Fruit fly (Drosophila melanogaster) whole organism, embryonic: ENCODE data around the gene Lrpprc2.
A peak's percentile ranks its signal among the peaks of the same experiment; 100 is the strongest.

ENCODE experiments used
- ATbp ChIP-seq: fragments of 200-800 bp; sonication (Bioruptor generic); optimal IDR thresholded peaks from 2 replicates; lab custom pipeline; 2017; ENCODE audit warnings: missing biosample characterization, mild to moderate bottlenecking, missing genetic modification characterization, missing genetic modification reagents
- CG10274 ChIP-seq: fragments of 200-800 bp; sonication (Bioruptor generic); optimal IDR thresholded peaks from 3 replicates; lab custom pipeline; 2017; ENCODE audit warnings: missing biosample characterization, mild to moderate bottlenecking, missing genetic modification characterization
- CG13296 ChIP-seq: fragments of 200-800 bp; sonication (Bioruptor generic); optimal IDR thresholded peaks from 3 replicates; lab custom pipeline; 2018; ENCODE audit warnings: missing biosample characterization, mild to moderate bottlenecking, missing genetic modification characterization
- CG13624 ChIP-seq: fragments of 200-800 bp; sonication (Bioruptor generic); optimal IDR thresholded peaks from 2 replicates; lab custom pipeline; 2016; ENCODE audit warnings: missing biosample characterization, missing genetic modification characterization
- CG15011 ChIP-seq: fragments of 200-800 bp; sonication (Bioruptor generic); optimal IDR thresholded peaks from 3 replicates; lab custom pipeline; 2018; ENCODE audit warnings: missing biosample characterization, mild to moderate bottlenecking, missing genetic modification characterization
- CG15514 ChIP-seq: fragments of 200-800 bp; sonication (Bioruptor generic); optimal IDR thresholded peaks from 3 replicates; lab custom pipeline; 2017; ENCODE audit warnings: missing biosample characterization, missing genetic modification characterization, mild to moderate bottlenecking, moderate library complexity, missing genetic modification reagents
- CG15601 ChIP-seq: fragments of 200-800 bp; sonication (Bioruptor generic); optimal IDR thresholded peaks from 3 replicates; lab custom pipeline; 2019; ENCODE audit warnings: missing biosample characterization, mild to moderate bottlenecking, missing genetic modification characterization, moderate library complexity
- CG1602 ChIP-seq: fragments of 200-800 bp; sonication (Bioruptor generic); optimal IDR thresholded peaks from 3 replicates; lab custom pipeline; 2016; ENCODE audit warnings: missing biosample characterization, missing genetic modification characterization
- CG17186 ChIP-seq: fragments of 200-800 bp; sonication (Bioruptor generic); optimal IDR thresholded peaks from 3 replicates; lab custom pipeline; 2017; ENCODE audit warnings: missing biosample characterization, missing genetic modification reagents, missing genetic modification characterization
- CG17829 ChIP-seq: fragments of 200-800 bp; optimal IDR thresholded peaks from 2 replicates; lab custom pipeline; 2019; ENCODE audit warnings: missing biosample characterization, mild to moderate bottlenecking, missing genetic modification characterization, moderate library complexity
- CG2120 ChIP-seq: fragments of 200-800 bp; sonication (Bioruptor generic); optimal IDR thresholded peaks from 3 replicates; lab custom pipeline; 2016; ENCODE audit warnings: missing biosample characterization, missing genetic modification characterization
- CG4404 ChIP-seq: fragments of 200-800 bp; sonication (Bioruptor generic); IDR thresholded peaks from 2 replicates; pipeline ENCODE4 v1.3.6; 2022; ENCODE audit warnings: missing biosample characterization, missing genetic modification characterization
- CG4854 ChIP-seq: fragments of 200-800 bp; sonication (Bioruptor generic); optimal IDR thresholded peaks from 2 replicates; lab custom pipeline; 2016; ENCODE audit warnings: missing biosample characterization, missing genetic modification characterization, inconsistent platforms
- CG6654 ChIP-seq: fragments of 200-800 bp; sonication (Bioruptor generic); optimal IDR thresholded peaks from 2 replicates; lab custom pipeline; 2017; ENCODE audit warnings: missing biosample characterization, mild to moderate bottlenecking, missing genetic modification characterization
- CG7745 ChIP-seq: fragments of 200-800 bp; sonication (Bioruptor generic); optimal IDR thresholded peaks from 2 replicates; lab custom pipeline; 2018; ENCODE audit warnings: missing biosample characterization, mild to moderate bottlenecking, missing genetic modification characterization, moderate library complexity
- CG8281 ChIP-seq: fragments of 200-800 bp; sonication (Bioruptor generic); optimal IDR thresholded peaks from 2 replicates; lab custom pipeline; 2018; ENCODE audit warnings: missing biosample characterization, mild to moderate bottlenecking, missing genetic modification characterization, moderate library complexity
- CG8924 ChIP-seq: fragments of 200-800 bp; optimal IDR thresholded peaks from 3 replicates; lab custom pipeline; 2019; ENCODE audit warnings: missing biosample characterization, mild to moderate bottlenecking, missing genetic modification characterization, moderate library complexity
- CG9817 ChIP-seq: fragments of 200-800 bp; sonication (Bioruptor generic); optimal IDR thresholded peaks from 2 replicates; lab custom pipeline; 2018; ENCODE audit warnings: missing biosample characterization, mild to moderate bottlenecking, missing genetic modification characterization, moderate library complexity
- Doc2 ChIP-seq: fragments of 200-800 bp; sonication (Bioruptor generic); IDR thresholded peaks from 2 replicates; pipeline ENCODE4 v1.3.6; 2022; ENCODE audit warnings: missing biosample characterization, missing genetic modification characterization
- Elba2 ChIP-seq: fragments of 200-800 bp; sonication (Bioruptor generic); optimal IDR thresholded peaks from 3 replicates; lab custom pipeline; 2016; ENCODE audit warnings: missing biosample characterization, missing genetic modification characterization
- GATAe ChIP-seq: fragments of 200-800 bp; sonication (Bioruptor generic); conservative IDR thresholded peaks from 2 replicates; pipeline ENCODE4 v1.3.6; 2022; ENCODE audit warnings: missing biosample characterization, missing genetic modification characterization
- Gsc ChIP-seq: fragments of 200-800 bp; sonication (Bioruptor generic); IDR thresholded peaks from 2 replicates; pipeline ENCODE4 v1.3.6; 2022; ENCODE audit warnings: missing biosample characterization, missing genetic modification characterization
- Hey ChIP-seq: fragments of 200-800 bp; sonication (Bioruptor generic); optimal IDR thresholded peaks from 3 replicates; lab custom pipeline; 2018; ENCODE audit warnings: missing biosample characterization, mild to moderate bottlenecking, missing genetic modification characterization
- Hr3 ChIP-seq: fragments of 200-800 bp; sonication (Bioruptor generic); optimal IDR thresholded peaks from 3 replicates; lab custom pipeline; 2016; ENCODE audit warnings: missing biosample characterization, missing genetic modification characterization
- Ssrp ChIP-seq: fragments of 200-800 bp; sonication (Bioruptor generic); optimal IDR thresholded peaks from 2 replicates; lab custom pipeline; 2018; ENCODE audit warnings: missing biosample characterization, mild to moderate bottlenecking, missing genetic modification characterization, moderate library complexity
- Usf ChIP-seq: fragments of 200-800 bp; sonication (Bioruptor generic); optimal IDR thresholded peaks from 2 replicates; lab custom pipeline; 2017; ENCODE audit warnings: missing genotype, missing biosample characterization, missing genetic modification characterization
- ap ChIP-seq: fragments of 200-800 bp; sonication (Bioruptor generic); IDR thresholded peaks from 2 replicates; pipeline ENCODE4 v1.3.6; 2022; ENCODE audit warnings: missing biosample characterization, missing genetic modification characterization
- corto ChIP-seq: fragments of 200-800 bp; sonication (Bioruptor generic); optimal IDR thresholded peaks from 2 replicates; lab custom pipeline; 2016; ENCODE audit warnings: missing biosample characterization, mild to moderate bottlenecking, missing genetic modification characterization, moderate library complexity
- cwo ChIP-seq: fragments of 200-800 bp; sonication (Bioruptor generic); optimal IDR thresholded peaks from 3 replicates; lab custom pipeline; 2017; ENCODE audit warnings: missing biosample characterization, missing genetic modification characterization, mild to moderate bottlenecking, moderate library complexity, missing genetic modification reagents
- dpn ChIP-seq, 2 experiments: fragments of 200-800 bp; sonication (Bioruptor generic); optimal IDR thresholded peaks; 3 replicates each; lab custom pipeline; 2016; ENCODE audit warnings: missing biosample characterization in 2 of 2, missing genetic modification characterization in 2 of 2
- eve ChIP-seq, 2 experiments: fragments of >200 bp; optimal IDR thresholded peaks; 2 replicates each; lab custom pipeline; 2017; ENCODE audit warnings: missing biosample characterization in 2 of 2, missing genetic modification characterization in 2 of 2
- ewg ChIP-seq: fragments of 200-800 bp; sonication (Bioruptor generic); optimal IDR thresholded peaks from 3 replicates; lab custom pipeline; 2017; ENCODE audit warnings: mild to moderate bottlenecking, missing biosample characterization, missing genetic modification reagents, missing genetic modification characterization
- exex ChIP-seq: fragments of 200-800 bp; sonication (Bioruptor generic); optimal IDR thresholded peaks from 4 replicates; lab custom pipeline; 2018; ENCODE audit warnings: missing biosample characterization, mild to moderate bottlenecking, missing genetic modification characterization, moderate library complexity
- fd96Cb ChIP-seq: fragments of 200-800 bp; sonication (Bioruptor generic); optimal IDR thresholded peaks from 2 replicates; lab custom pipeline; 2018; ENCODE audit warnings: missing biosample characterization, mild to moderate bottlenecking, missing genetic modification characterization, moderate library complexity
- fru ChIP-seq: fragments of >200 bp; optimal IDR thresholded peaks from 2 replicates; lab custom pipeline; 2017
- gcm ChIP-seq: fragments of 200-800 bp; sonication (Bioruptor generic); optimal IDR thresholded peaks from 2 replicates; lab custom pipeline; 2019; ENCODE audit warnings: missing biosample characterization, mild to moderate bottlenecking, missing genetic modification characterization, moderate library complexity
- gfzf ChIP-seq: fragments of 200-800 bp; sonication (Bioruptor generic); optimal IDR thresholded peaks from 2 replicates; lab custom pipeline; 2016; ENCODE audit warnings: missing biosample characterization, mild to moderate bottlenecking, missing genetic modification characterization, moderate library complexity
- gt ChIP-seq: fragments of 200-800 bp; sonication (Bioruptor generic); IDR thresholded peaks from 2 replicates; pipeline ENCODE4 v1.3.6; 2022; ENCODE audit warnings: missing biosample characterization, missing genetic modification characterization
- hbn ChIP-seq: fragments of 200-800 bp; sonication (Bioruptor generic); IDR thresholded peaks from 2 replicates; pipeline ENCODE4 v1.3.6; 2022; ENCODE audit warnings: missing biosample characterization, missing genetic modification characterization; ENCODE audit not compliant: partially characterized antibody
- kah ChIP-seq: fragments of 200-800 bp; sonication (Bioruptor generic); optimal IDR thresholded peaks from 2 replicates; lab custom pipeline; 2018; ENCODE audit warnings: missing biosample characterization, mild to moderate bottlenecking, missing genetic modification characterization
- kni ChIP-seq: fragments of 200-800 bp; sonication (Bioruptor generic); optimal IDR thresholded peaks from 3 replicates; lab custom pipeline; 2017; ENCODE audit warnings: mild to moderate bottlenecking, missing biosample characterization, missing genetic modification reagents, missing genetic modification characterization
- mld ChIP-seq: fragments of 200-800 bp; sonication (Bioruptor generic); IDR thresholded peaks from 3 replicates; pipeline ENCODE4 v1.3.6; 2022; ENCODE audit warnings: missing biosample characterization, missing genetic modification characterization; ENCODE audit not compliant: partially characterized antibody
- nerfin-2 ChIP-seq: fragments of 200-800 bp; sonication (Bioruptor generic); IDR thresholded peaks from 2 replicates; pipeline ENCODE4 v1.3.6; 2022; ENCODE audit warnings: missing biosample characterization, missing genetic modification characterization; ENCODE audit not compliant: partially characterized antibody
- schlank ChIP-seq: fragments of 200-800 bp; sonication (Bioruptor generic); optimal IDR thresholded peaks from 2 replicates; lab custom pipeline; 2018; ENCODE audit warnings: missing biosample characterization, mild to moderate bottlenecking, missing genetic modification characterization
- shn ChIP-seq: fragments of 200-800 bp; sonication (Bioruptor generic); optimal IDR thresholded peaks from 3 replicates; lab custom pipeline; 2016; ENCODE audit warnings: missing biosample characterization, missing genetic modification characterization
- sob ChIP-seq: fragments of 200-800 bp; sonication (Bioruptor generic); IDR thresholded peaks from 2 replicates; pipeline ENCODE4 v1.3.6; 2022; ENCODE audit warnings: missing biosample characterization, missing genetic modification characterization
- trh ChIP-seq: fragments of 200-800 bp; sonication (Bioruptor generic); optimal IDR thresholded peaks from 2 replicates; lab custom pipeline; 2016; ENCODE audit warnings: missing biosample characterization, missing genetic modification characterization
- tup ChIP-seq: fragments of 200-800 bp; sonication (Bioruptor generic); optimal IDR thresholded peaks from 2 replicates; lab custom pipeline; 2016; ENCODE audit warnings: missing biosample characterization, mild to moderate bottlenecking, missing genetic modification characterization, moderate library complexity
- unc-4 ChIP-seq: fragments of 200-800 bp; sonication (Bioruptor generic); IDR thresholded peaks from 2 replicates; pipeline ENCODE4 v1.3.6; 2022; ENCODE audit warnings: missing biosample characterization, missing genetic modification characterization; ENCODE audit not compliant: partially characterized antibody
- yki ChIP-seq: fragments of >200 bp; optimal IDR thresholded peaks from 3 replicates; lab custom pipeline; 2018

Lrpprc2 gene

DNA sequence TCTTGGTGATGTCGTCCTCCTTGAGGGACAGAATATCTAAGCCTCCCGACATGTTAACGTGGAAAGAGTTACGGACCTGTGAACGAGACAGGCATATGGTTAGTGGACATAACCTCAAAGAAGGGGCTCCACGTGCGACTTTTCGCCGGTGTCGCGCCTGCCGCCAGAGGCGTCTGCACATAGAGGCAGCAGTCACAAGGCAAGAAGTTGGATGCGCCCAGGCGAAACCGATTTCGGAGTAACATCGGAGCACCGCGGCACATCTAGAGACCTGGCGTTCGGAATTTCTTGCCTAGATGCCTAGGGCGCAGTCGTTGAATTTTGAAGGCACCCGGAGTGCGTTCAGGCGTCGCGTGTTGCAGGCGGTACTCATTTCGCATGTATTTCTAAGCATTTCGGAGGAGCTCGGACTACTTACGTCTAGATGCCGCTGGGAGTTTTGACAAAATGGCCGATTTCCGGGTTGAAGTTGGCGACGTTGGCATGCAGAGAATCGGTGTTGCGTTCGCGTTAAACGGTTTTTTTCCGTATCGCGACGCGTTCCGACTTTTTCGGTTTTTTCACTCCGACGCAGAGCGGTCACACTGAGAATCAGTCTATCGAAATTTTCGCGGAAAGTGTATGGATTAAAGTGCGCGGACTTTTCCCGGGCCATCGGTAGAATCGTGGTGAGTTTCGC is 22.6 kb upstream of the Lrpprc2 start, which contains the start of the genes sta and inc (continued):
- TF ChIP-seq CG13624 (GFP tag; lab: Kevin White, UChicago) = peak; percentile 73
- peak; percentile 67 for TF ChIP-seq schlank (tag; lab: Kevin White, UChicago)
- TF ChIP-seq CG2120 (GFP tag; lab: Kevin White, UChicago) = peak; percentile 60
- TF ChIP-seq hbn (GFP tag; lab: Robert Waterston, UW) = peak; percentile 57
- TF ChIP-seq Usf (GFP tag; lab: Kevin White, UChicago) = no peak
- TF ChIP-seq Gsc (GFP tag; lab: Robert Waterston, UW) = no peak
- TF ChIP-seq ewg (GFP tag; lab: Kevin White, UChicago) = peak; percentile 72
- TF ChIP-seq Ssrp (tag; lab: Kevin White, UChicago) = peak; percentile 25
- TF ChIP-seq CG4404 = no peak
- TF ChIP-seq yki = no peak
- TF ChIP-seq shn (GFP tag; lab: Kevin White, UChicago) = peak; percentile 30
- TF ChIP-seq kah = peak; percentile 46
- peak; percentile 67 for TF ChIP-seq gcm (GFP tag; lab: Kevin White, UChicago)
- no peak for TF ChIP-seq CG8281 (tag; lab: Kevin White, UChicago)
- peak; percentile 12 to 67 for TF ChIP-seq dpn (GFP tag; optimal IDR thresholded peaks at IDR 0.05; lab: Kevin White, UChicago)
- peak; percentile 71 for TF ChIP-seq ATbp (GFP tag; lab: Kevin White, UChicago)
- TF ChIP-seq Hey = peak; percentile 67
- TF ChIP-seq ap (GFP tag; lab: Robert Waterston, UW) = no peak
- TF ChIP-seq mld (GFP tag; lab: Robert Waterston, UW) = no peak
- no peak for TF ChIP-seq CG15011 (GFP tag; lab: Kevin White, UChicago)
- no peak for TF ChIP-seq eve (GFP tag; optimal IDR thresholded peaks at IDR 0.05; lab: Kevin White, UChicago)
- peak; percentile 89 for TF ChIP-seq CG15514 (GFP tag; lab: Kevin White, UChicago)
- no peak for TF ChIP-seq gt (GFP tag; lab: Robert Waterston, UW)
- peak; percentile 26 for TF ChIP-seq CG7745 (tag; lab: Kevin White, UChicago)
- TF ChIP-seq corto (GFP tag; lab: Kevin White, UChicago) = no peak
- TF ChIP-seq CG10274 = peak; percentile 60
- peak; percentile 84 for TF ChIP-seq CG17186 (GFP tag; lab: Kevin White, UChicago)
- no peak for TF ChIP-seq fd96Cb (tag; lab: Kevin White, UChicago)
- no peak for TF ChIP-seq CG1602
- TF ChIP-seq sob (GFP tag; lab: Robert Waterston, UW) = peak; percentile 78
- TF ChIP-seq CG9817 = peak; percentile 52
- no peak for TF ChIP-seq Elba2 (GFP tag; lab: Kevin White, UChicago)
- peak; percentile 12 for TF ChIP-seq CG6654 (GFP tag; lab: Kevin White, UChicago)
- TF ChIP-seq gfzf (GFP tag; lab: Kevin White, UChicago) = peak; percentile 98
- TF ChIP-seq CG13296 (GFP tag; lab: Kevin White, UChicago) = peak; percentile 79
- TF ChIP-seq tup (GFP tag; lab: Kevin White, UChicago) = peak; percentile 17
- no peak for TF ChIP-seq exex
- TF ChIP-seq CG17829 (tag; lab: Kevin White, UChicago) = peak; percentile 99
- no peak for TF ChIP-seq Doc2 (GFP tag; lab: Robert Waterston, UW)
- TF ChIP-seq fru (lab: Kevin White, UChicago) = no peak
- peak; percentile 72 for TF ChIP-seq unc-4
- no peak for TF ChIP-seq trh (GFP tag; lab: Kevin White, UChicago)
- TF ChIP-seq CG15601 = peak; percentile 76
- no peak for TF ChIP-seq nerfin-2 (GFP tag; lab: Robert Waterston, UW)
- peak; percentile 64 for TF ChIP-seq kni (GFP tag; lab: Kevin White, UChicago)
- no peak for TF ChIP-seq Hr3 (GFP tag; lab: Kevin White, UChicago)
- peak; percentile 42 for TF ChIP-seq cwo (GFP tag; lab: Kevin White, UChicago)
- TF ChIP-seq GATAe (GFP tag; lab: Robert Waterston, UW) = no peak
- TF ChIP-seq CG4854 (GFP tag; lab: Kevin White, UChicago) = no peak
- peak; percentile 53 for TF ChIP-seq CG8924
